Fruit fly (Drosophila melanogaster) whole organism, wandering third instar larva: Measurements from ENCODE around the gene CG31230.

ENCODE experiments used
- Abd-B ChIP-seq: fragments of >200 bp; optimal IDR thresholded peaks from 2 replicates; lab custom pipeline; 2017; ENCODE audit warnings: missing biosample characterization, missing genetic modification characterization
- CG32264 ChIP-seq: fragments of 200-800 bp; sonication (Bioruptor generic); optimal IDR thresholded peaks from 2 replicates; lab custom pipeline; 2016; ENCODE audit warnings: missing biosample characterization, missing genetic modification characterization
- CG9705 ChIP-seq: fragments of 200-800 bp; sonication (Bioruptor generic); optimal IDR thresholded peaks from 2 replicates; lab custom pipeline; 2018; ENCODE audit warnings: missing biosample characterization, mild to moderate bottlenecking, missing genetic modification characterization
- CrebA ChIP-seq: fragments of 200-800 bp; sonication (Bioruptor generic); optimal IDR thresholded peaks from 2 replicates; lab custom pipeline; 2016; ENCODE audit warnings: missing biosample characterization, mild to moderate bottlenecking, missing genetic modification characterization, borderline replicate concordance
- Dfd ChIP-seq: fragments of >200 bp; optimal IDR thresholded peaks from 2 replicates; lab custom pipeline; 2017; ENCODE audit warnings: missing biosample characterization, missing genetic modification characterization
- Dif ChIP-seq: fragments of 200-275, 200-300 bp; sonication (Bioruptor generic); optimal IDR thresholded peaks from 2 replicates; lab custom pipeline; 2018; ENCODE audit warnings: missing biosample characterization, missing genetic modification characterization; ENCODE audit not compliant: partially characterized antibody
- GATAd ChIP-seq: sonication (Bioruptor generic); optimal IDR thresholded peaks from 2 replicates; lab custom pipeline; 2016; ENCODE audit warnings: missing biosample characterization, missing genetic modification characterization
- HLH106 ChIP-seq: fragments of 200-800 bp; optimal IDR thresholded peaks from 3 replicates; lab custom pipeline; 2019; ENCODE audit warnings: missing biosample characterization, mild to moderate bottlenecking, missing genetic modification characterization, moderate library complexity
- Hnf4 ChIP-seq: fragments of 200-800 bp; sonication (Bioruptor generic); optimal IDR thresholded peaks from 2 replicates; lab custom pipeline; 2016; ENCODE audit warnings: missing biosample characterization, mild to moderate bottlenecking, missing genetic modification characterization
- Hr78 ChIP-seq: fragments of >200 bp; optimal IDR thresholded peaks from 2 replicates; lab custom pipeline; 2017; ENCODE audit warnings: missing biosample characterization, missing genetic modification characterization
- Hr83 ChIP-seq: fragments of 200-300 bp; sonication (Bioruptor generic); optimal IDR thresholded peaks from 2 replicates; lab custom pipeline; 2016; ENCODE audit warnings: missing biosample characterization, mild to moderate bottlenecking, missing genetic modification characterization, moderate library complexity; ENCODE audit not compliant: poor library complexity, severe bottlenecking
- Jra ChIP-seq: sonication (Bioruptor generic); optimal IDR thresholded peaks from 2 replicates; lab custom pipeline; 2016; ENCODE audit warnings: missing biosample characterization, missing genetic modification characterization
- Mio ChIP-seq: sonication (Bioruptor generic); optimal IDR thresholded peaks from 2 replicates; lab custom pipeline; 2016; ENCODE audit warnings: missing biosample characterization, missing genetic modification characterization
- Myc ChIP-seq: fragments of >200 bp; optimal IDR thresholded peaks from 2 replicates; lab custom pipeline; 2017
- N ChIP-seq: fragments of >200 bp; optimal IDR thresholded peaks from 2 replicates; lab custom pipeline; 2018; ENCODE audit warnings: missing biosample characterization, missing external identifiers, missing genetic modification characterization
- OdsH ChIP-seq: fragments of 200-800 bp; sonication (Bioruptor generic); optimal IDR thresholded peaks from 2 replicates; lab custom pipeline; 2016; ENCODE audit warnings: missing biosample characterization, mild to moderate bottlenecking, missing genetic modification characterization
- Rel ChIP-seq, 2 experiments: fragments of 200-800 bp; sonication (Bioruptor generic) in 1 of 2; optimal IDR thresholded peaks; 2 replicates in 1 of 2; 3 replicates in 1 of 2; lab custom pipeline; 2016 to 2019; ENCODE audit warnings: mild to moderate bottlenecking in 2 of 2, missing biosample characterization in 2 of 2, missing genetic modification characterization in 2 of 2, moderate library complexity in 1 of 2
- Sp1 ChIP-seq: fragments of 200-800 bp; sonication (Bioruptor generic); optimal IDR thresholded peaks from 3 replicates; lab custom pipeline; 2019; ENCODE audit warnings: missing biosample characterization, mild to moderate bottlenecking, missing genetic modification characterization, moderate library complexity
- Vsx2 ChIP-seq: fragments of 200-300, 225-300 bp; sonication (Bioruptor generic); optimal IDR thresholded peaks from 2 replicates; lab custom pipeline; 2018; ENCODE audit warnings: missing biosample characterization, missing genetic modification characterization; ENCODE audit not compliant: partially characterized antibody
- br ChIP-seq: fragments of 200-800 bp; sonication (Bioruptor generic); optimal IDR thresholded peaks from 2 replicates; lab custom pipeline; 2016; ENCODE audit warnings: missing biosample characterization, missing genetic modification characterization
- brk ChIP-seq: fragments of 200-800 bp; sonication (Bioruptor generic); optimal IDR thresholded peaks from 2 replicates; lab custom pipeline; 2016; ENCODE audit warnings: missing biosample characterization, mild to moderate bottlenecking, missing genetic modification characterization
- dl ChIP-seq, 2 experiments: fragments of 175-275, 200-275 bp in 1 of 2; fragments of 200-275 bp in 1 of 2; sonication (Bioruptor generic); optimal IDR thresholded peaks; lab custom pipeline; 2018; ENCODE audit warnings: mild to moderate bottlenecking in 2 of 2, missing biosample characterization in 2 of 2, missing genetic modification characterization in 2 of 2, moderate library complexity in 2 of 2; ENCODE audit not compliant: partially characterized antibody in 2 of 2, insufficient read depth in 1 of 2
- dmrt93B ChIP-seq: fragments of 200-800 bp; sonication (Bioruptor generic); optimal IDR thresholded peaks from 2 replicates; lab custom pipeline; 2018; ENCODE audit warnings: missing biosample characterization, mild to moderate bottlenecking, missing genetic modification characterization
- dsf ChIP-seq: sonication (Bioruptor generic); optimal IDR thresholded peaks from 2 replicates; lab custom pipeline; 2016; ENCODE audit warnings: missing biosample characterization, missing genetic modification characterization, borderline replicate concordance
- ey ChIP-seq: fragments of 200-800 bp; sonication (Bioruptor generic); optimal IDR thresholded peaks from 2 replicates; lab custom pipeline; 2016; ENCODE audit warnings: missing biosample characterization, missing genetic modification characterization
- foxo ChIP-seq, 2 experiments: fragments of 200-800 bp; sonication (Bioruptor generic); optimal IDR thresholded peaks; 2 replicates in 1 of 2; 3 replicates in 1 of 2; lab custom pipeline; 2016 to 2017; ENCODE audit warnings: missing biosample characterization in 2 of 2, missing genetic modification characterization in 2 of 2
- fru ChIP-seq: fragments of 200-800 bp; sonication (Bioruptor generic); optimal IDR thresholded peaks from 3 replicates; lab custom pipeline; 2016; ENCODE audit warnings: missing biosample characterization, mild to moderate bottlenecking, missing genetic modification characterization
- h ChIP-seq: fragments of 200-800 bp; sonication (Bioruptor generic); optimal IDR thresholded peaks from 3 replicates; lab custom pipeline; 2016; ENCODE audit warnings: missing biosample characterization, mild to moderate bottlenecking, missing genetic modification characterization
- jim ChIP-seq: fragments of 175-275, 200-325 bp; sonication (Bioruptor generic); optimal IDR thresholded peaks from 2 replicates; lab custom pipeline; 2016; ENCODE audit warnings: missing biosample characterization, mild to moderate bottlenecking, missing genetic modification characterization
- lola ChIP-seq: fragments of >200 bp; optimal IDR thresholded peaks from 2 replicates; lab custom pipeline; 2017; ENCODE audit warnings: missing biosample characterization, missing genetic modification characterization
- pan ChIP-seq: fragments of >200 bp; optimal IDR thresholded peaks from 2 replicates; lab custom pipeline; 2017
- psq ChIP-seq: fragments of 200-800 bp; sonication (Bioruptor generic); optimal IDR thresholded peaks from 3 replicates; lab custom pipeline; 2017; ENCODE audit warnings: missing biosample characterization, mild to moderate bottlenecking, missing genetic modification characterization, moderate library complexity
- rgr ChIP-seq: fragments of 200-800 bp; sonication (Bioruptor generic); optimal IDR thresholded peaks from 3 replicates; lab custom pipeline; 2016; ENCODE audit warnings: missing biosample characterization, mild to moderate bottlenecking, missing genetic modification characterization
- sage ChIP-seq: fragments of 200-800 bp; sonication (Bioruptor generic); optimal IDR thresholded peaks from 2 replicates; lab custom pipeline; 2016; ENCODE audit warnings: missing biosample characterization, mild to moderate bottlenecking, missing genetic modification characterization
- sv ChIP-seq: fragments of 200-800 bp; sonication (Bioruptor generic); optimal IDR thresholded peaks from 3 replicates; lab custom pipeline; 2016; ENCODE audit warnings: missing biosample characterization, missing genetic modification characterization
- tai ChIP-seq: sonication (Bioruptor generic); optimal IDR thresholded peaks from 2 replicates; lab custom pipeline; 2016; ENCODE audit warnings: missing biosample characterization, missing genetic modification characterization
- usp ChIP-seq: fragments of >200 bp; optimal IDR thresholded peaks from 2 replicates; lab custom pipeline; 2017; ENCODE audit warnings: missing biosample characterization, missing genetic modification characterization
- woc ChIP-seq: sonication (Bioruptor generic); optimal IDR thresholded peaks from 2 replicates; lab custom pipeline; 2016; ENCODE audit warnings: missing biosample characterization, mild to moderate bottlenecking, missing genetic modification characterization

Gene CG31230

dm6 chr3R:18658945-18659642 lies 12.4 kb upstream of the CG31230 start, which contains the start of the genes CG31224 and CstF64 (continued):
- peak; percentile 51 for TF ChIP-seq Mio (GFP tag; lab: Kevin White, UChicago)
- peak; percentile 78 for TF ChIP-seq OdsH
- TF ChIP-seq, all 38 proteins: peak for 23

dm6 chr3R:18663525-18663924 lies 8.0 kb upstream of the CG31230 start, which contains the start of the genes Cpsf73 and Gos28:
Gene Cpsf73 (minus strand): TSS chr3R:18663552.
Gene Gos28 (plus strand): TSS chr3R:18663738.
- TF ChIP-seq jim (GFP tag; lab: Kevin White, UChicago), result no peak
- peak; percentile 53 for TF ChIP-seq rgr
- TF ChIP-seq fru (GFP tag; lab: Kevin White, UChicago), result no peak
- TF ChIP-seq h (GFP tag; lab: Kevin White, UChicago), result peak; percentile 39
- TF ChIP-seq Hr83 (GFP tag; lab: Kevin White, UChicago), result no peak
- no peak for TF ChIP-seq pan
- no peak for TF ChIP-seq br (GFP tag; lab: Kevin White, UChicago)
- TF ChIP-seq CG32264, result no peak
- peak in 1 of 2 experiments; percentile 5 for TF ChIP-seq foxo (GFP tag; optimal IDR thresholded peaks at IDR 0.05; lab: Kevin White, UChicago)
- no peak for TF ChIP-seq sv
- no peak for TF ChIP-seq psq (GFP tag; lab: Kevin White, UChicago)
- no peak for TF ChIP-seq dl (GFP tag; optimal IDR thresholded peaks at IDR 0.05; lab: Kevin White, UChicago; ENCODE audit: insufficient read depth in 1 of 2, partially characterized antibody in 2 of 2)
- no peak for TF ChIP-seq Hnf4 (GFP tag; lab: Kevin White, UChicago)
- TF ChIP-seq lola, result no peak
- TF ChIP-seq Mio (GFP tag; lab: Kevin White, UChicago), result no peak
- TF ChIP-seq CG9705 (GFP tag; lab: Kevin White, UChicago), result no peak
- TF ChIP-seq Dif (GFP tag; lab: Kevin White, UChicago), result no peak
- no peak for TF ChIP-seq N
- peak; percentile 39 for TF ChIP-seq woc (GFP tag; lab: Kevin White, UChicago)
- TF ChIP-seq Jra (GFP tag; lab: Kevin White, UChicago), result no peak
- TF ChIP-seq usp, result no peak
- TF ChIP-seq Hr78, result no peak
- no peak for TF ChIP-seq Dfd (GFP tag; lab: Kevin White, UChicago)
- no peak for TF ChIP-seq GATAd (GFP tag; lab: Kevin White, UChicago)
- TF ChIP-seq Vsx2 (GFP tag; lab: Kevin White, UChicago), result no peak
- no peak for TF ChIP-seq OdsH
- peak; percentile 13 for TF ChIP-seq HLH106 (tag; lab: Kevin White, UChicago)
- TF ChIP-seq ey (GFP tag; lab: Kevin White, UChicago), result no peak
- no peak for TF ChIP-seq tai (GFP tag; lab: Kevin White, UChicago)
- no peak for TF ChIP-seq dmrt93B (GFP tag; lab: Kevin White, UChicago)
- TF ChIP-seq brk (GFP tag; lab: Kevin White, UChicago), result no peak
- no peak for TF ChIP-seq CrebA
- no peak for TF ChIP-seq Abd-B (GFP tag; lab: Kevin White, UChicago)
- no peak for TF ChIP-seq sage (GFP tag; lab: Kevin White, UChicago)
- peak; percentile 23 for TF ChIP-seq Sp1 (GFP tag; lab: Kevin White, UChicago)
- TF ChIP-seq dsf (GFP tag; lab: Kevin White, UChicago), result no peak
- TF ChIP-seq Myc, result no peak
- TF ChIP-seq Rel (GFP tag; optimal IDR thresholded peaks at IDR 0.05; lab: Kevin White, UChicago), result no peak
- TF ChIP-seq Rel (tag; optimal IDR thresholded peaks at IDR 0.05; lab: Kevin White, UChicago), result peak; percentile 30

dm6 chr3R:18665061-18665460 lies 6.4 kb upstream of the CG31230 start, which contains the start of gene CG31231:
Gene CG31231 (plus strand): TSS chr3R:18665361.
- TF ChIP-seq brk (GFP tag; lab: Kevin White, UChicago) (no peak), sv (no peak), CrebA (no peak), lola (no peak), rgr (no peak), Dfd (GFP tag; lab: Kevin White, UChicago) (no peak), Vsx2 (GFP tag; lab: Kevin White, UChicago) (no peak), Hnf4 (GFP tag; lab: Kevin White, UChicago) (no peak), CG32264 (no peak), Mio (GFP tag; lab: Kevin White, UChicago) (no peak)
